Fruit fly (Drosophila melanogaster) whole organism, embryonic: Measurements from ENCODE around the gene Pdhb.

Experiments
- Blimp-1 ChIP-seq: fragments of 200-800 bp; sonication (Bioruptor generic); optimal IDR thresholded peaks from 3 replicates; lab custom pipeline; 2018; ENCODE audit warnings: missing biosample characterization, missing genetic modification characterization, mild to moderate bottlenecking, moderate library complexity, missing genetic modification reagents
- CG10274 ChIP-seq: fragments of 200-800 bp; sonication (Bioruptor generic); optimal IDR thresholded peaks from 3 replicates; lab custom pipeline; 2017; ENCODE audit warnings: missing biosample characterization, mild to moderate bottlenecking, missing genetic modification characterization
- CG11696 ChIP-seq: fragments of 200-800 bp; sonication (Bioruptor generic); IDR thresholded peaks from 2 replicates; pipeline ENCODE4 v1.3.6; 2022; ENCODE audit warnings: missing biosample characterization, missing genetic modification characterization
- CG12155 ChIP-seq: fragments of 200-800 bp; sonication (Bioruptor generic); optimal IDR thresholded peaks from 3 replicates; lab custom pipeline; 2016; ENCODE audit warnings: missing biosample characterization, missing genetic modification characterization
- CG12769 ChIP-seq: fragments of 200-800 bp; sonication (Bioruptor generic); optimal IDR thresholded peaks from 2 replicates; lab custom pipeline; 2019; ENCODE audit warnings: missing biosample characterization, mild to moderate bottlenecking, missing genetic modification characterization, moderate library complexity
- CG13424 ChIP-seq: fragments of 200-800 bp; sonication (Bioruptor generic); optimal IDR thresholded peaks from 2 replicates; lab custom pipeline; 2019; ENCODE audit warnings: missing biosample characterization, mild to moderate bottlenecking, missing genetic modification characterization, moderate library complexity
- CG15269 ChIP-seq: fragments of 200-800 bp; sonication (Bioruptor generic); optimal IDR thresholded peaks from 2 replicates; lab custom pipeline; 2018; ENCODE audit warnings: missing biosample characterization, mild to moderate bottlenecking, missing genetic modification characterization, moderate library complexity
- CG15479 ChIP-seq: fragments of 200-800 bp; sonication (Bioruptor generic); optimal IDR thresholded peaks from 3 replicates; lab custom pipeline; 2019; ENCODE audit warnings: missing biosample characterization, mild to moderate bottlenecking, missing genetic modification characterization, moderate library complexity
- CG18599 ChIP-seq: fragments of 200-800 bp; sonication (Bioruptor generic); optimal IDR thresholded peaks from 3 replicates; lab custom pipeline; 2017; ENCODE audit warnings: missing biosample characterization, missing genetic modification characterization, mild to moderate bottlenecking, moderate library complexity, missing genetic modification reagents
- CG30403 ChIP-seq: fragments of 200-800 bp; sonication (Bioruptor generic); optimal IDR thresholded peaks from 3 replicates; lab custom pipeline; 2016; ENCODE audit warnings: missing biosample characterization, missing genetic modification characterization
- CG30431 ChIP-seq: fragments of 200-800 bp; sonication (Bioruptor generic); optimal IDR thresholded peaks from 2 replicates; lab custom pipeline; 2017; ENCODE audit warnings: missing biosample characterization, missing genetic modification characterization
- CG3995 ChIP-seq: fragments of 200-800 bp; sonication (Bioruptor generic); optimal IDR thresholded peaks from 3 replicates; lab custom pipeline; 2016; ENCODE audit warnings: missing biosample characterization, missing genetic modification characterization
- CG5245 ChIP-seq: fragments of 200-800 bp; sonication (Bioruptor generic); optimal IDR thresholded peaks from 3 replicates; lab custom pipeline; 2016; ENCODE audit warnings: missing biosample characterization, missing genetic modification characterization
- CG8478 ChIP-seq: fragments of >200 bp; optimal IDR thresholded peaks from 2 replicates; lab custom pipeline; 2018
- CG8924 ChIP-seq: fragments of 200-800 bp; optimal IDR thresholded peaks from 3 replicates; lab custom pipeline; 2019; ENCODE audit warnings: missing biosample characterization, mild to moderate bottlenecking, missing genetic modification characterization, moderate library complexity
- CG9817 ChIP-seq: fragments of 200-800 bp; sonication (Bioruptor generic); optimal IDR thresholded peaks from 2 replicates; lab custom pipeline; 2018; ENCODE audit warnings: missing biosample characterization, mild to moderate bottlenecking, missing genetic modification characterization, moderate library complexity
- D19A ChIP-seq: fragments of 200-800 bp; optimal IDR thresholded peaks from 3 replicates; lab custom pipeline; 2019; ENCODE audit warnings: missing biosample characterization, mild to moderate bottlenecking, missing genetic modification characterization, moderate library complexity
- Dad ChIP-seq: fragments of 200-800 bp; sonication (Bioruptor generic); optimal IDR thresholded peaks from 3 replicates; lab custom pipeline; 2016; ENCODE audit warnings: missing biosample characterization, missing genetic modification characterization
- Deaf1 ChIP-seq: fragments of 200-800 bp; optimal IDR thresholded peaks from 3 replicates; lab custom pipeline; 2019; ENCODE audit warnings: missing biosample characterization, mild to moderate bottlenecking, missing genetic modification characterization, moderate library complexity
- Doc2 ChIP-seq: fragments of 200-800 bp; sonication (Bioruptor generic); IDR thresholded peaks from 2 replicates; pipeline ENCODE4 v1.3.6; 2022; ENCODE audit warnings: missing biosample characterization, missing genetic modification characterization
- Hr51 ChIP-seq, 2 experiments: fragments of 200-800 bp; sonication (Bioruptor generic); optimal IDR thresholded peaks; 2 replicates in 1 of 2; 3 replicates in 1 of 2; lab custom pipeline; 2016 to 2018; ENCODE audit warnings: missing biosample characterization in 2 of 2, missing genetic modification characterization in 2 of 2, mild to moderate bottlenecking in 1 of 2, moderate library complexity in 1 of 2
- Hr78 ChIP-seq, 2 experiments: fragments of 200-800 bp in 1 of 2; fragments of >200 bp in 1 of 2; sonication (Bioruptor generic) in 1 of 2; optimal IDR thresholded peaks; 2 replicates each; lab custom pipeline; 2017 to 2019; ENCODE audit warnings: missing biosample characterization in 2 of 2, missing genetic modification characterization in 2 of 2, mild to moderate bottlenecking in 1 of 2, moderate library complexity in 1 of 2
- Med ChIP-seq: fragments of 200-800 bp; sonication (Bioruptor generic); peaks from one replicate; lab custom pipeline; 2016; ENCODE audit warnings: missing biosample characterization, missing genetic modification characterization, mild to moderate bottlenecking, inconsistent platforms, moderate library complexity
- NfI ChIP-seq: fragments of 200-800 bp; sonication (Bioruptor generic); optimal IDR thresholded peaks from 3 replicates; lab custom pipeline; 2018; ENCODE audit warnings: missing biosample characterization, mild to moderate bottlenecking, missing genetic modification characterization, moderate library complexity
- Scr ChIP-seq: fragments of 200-800 bp; sonication (Bioruptor generic); IDR thresholded peaks from 2 replicates; pipeline ENCODE4 v1.3.6; 2022; ENCODE audit warnings: missing biosample characterization, missing genetic modification characterization; ENCODE audit not compliant: partially characterized antibody
- Trl ChIP-seq, 3 experiments: fragments of >200 bp in 2 of 3; fragments of 200-800 bp in 1 of 3; sonication (Bioruptor generic) in 1 of 3; optimal IDR thresholded peaks; 2 replicates in 1 of 3; 3 replicates in 2 of 3; lab custom pipeline; 2016 to 2017; ENCODE audit warnings: missing biosample characterization in 1 of 3, missing genetic modification characterization in 1 of 3
- YL-1 ChIP-seq: fragments of 200-800 bp; sonication (Bioruptor generic); optimal IDR thresholded peaks from 3 replicates; lab custom pipeline; 2017; ENCODE audit warnings: missing biosample characterization, mild to moderate bottlenecking, missing genetic modification characterization
- ap ChIP-seq: fragments of 200-800 bp; sonication (Bioruptor generic); IDR thresholded peaks from 2 replicates; pipeline ENCODE4 v1.3.6; 2022; ENCODE audit warnings: missing biosample characterization, missing genetic modification characterization
- bigmax ChIP-seq: fragments of 200-800 bp; sonication (Bioruptor generic); optimal IDR thresholded peaks from 2 replicates; lab custom pipeline; 2018; ENCODE audit warnings: missing biosample characterization, mild to moderate bottlenecking, missing genetic modification characterization
- disco-r ChIP-seq: fragments of 200-800 bp; sonication (Bioruptor generic); optimal IDR thresholded peaks from 2 replicates; lab custom pipeline; 2016; ENCODE audit warnings: missing biosample characterization, missing genetic modification characterization
- ewg ChIP-seq: fragments of 200-800 bp; sonication (Bioruptor generic); optimal IDR thresholded peaks from 3 replicates; lab custom pipeline; 2017; ENCODE audit warnings: mild to moderate bottlenecking, missing biosample characterization, missing genetic modification reagents, missing genetic modification characterization
- gcm2 ChIP-seq: fragments of 200-800 bp; sonication (Bioruptor generic); optimal IDR thresholded peaks from 2 replicates; lab custom pipeline; 2016; ENCODE audit warnings: missing biosample characterization, missing genetic modification characterization
- grau ChIP-seq: fragments of 200-800 bp; optimal IDR thresholded peaks from 3 replicates; lab custom pipeline; 2019; ENCODE audit warnings: missing biosample characterization, mild to moderate bottlenecking, missing genetic modification characterization, moderate library complexity
- gro ChIP-seq: fragments of 200-800 bp; sonication (Bioruptor generic); optimal IDR thresholded peaks from 2 replicates; lab custom pipeline; 2016; ENCODE audit warnings: missing biosample characterization, missing genetic modification characterization
- klu ChIP-seq: fragments of 200-800 bp; sonication (Bioruptor generic); IDR thresholded peaks from 2 replicates; pipeline ENCODE4 v1.3.6; 2022; ENCODE audit warnings: missing biosample characterization, missing genetic modification characterization
- lola ChIP-seq, 3 experiments: fragments of >200 bp in 2 of 3; fragments of 200-800 bp in 1 of 3; sonication (Bioruptor generic) in 1 of 3; optimal IDR thresholded peaks; 2 replicates each; lab custom pipeline; 2017 to 2019; ENCODE audit warnings: missing biosample characterization in 3 of 3, missing genetic modification characterization in 3 of 3, mild to moderate bottlenecking in 1 of 3, moderate library complexity in 1 of 3
- nerfin-1 ChIP-seq: fragments of 200-800 bp; sonication (Bioruptor generic); optimal IDR thresholded peaks from 3 replicates; lab custom pipeline; 2019; ENCODE audit warnings: missing biosample characterization, mild to moderate bottlenecking, missing genetic modification characterization, moderate library complexity
- nom ChIP-seq: fragments of 200-800 bp; sonication (Bioruptor generic); optimal IDR thresholded peaks from 2 replicates; lab custom pipeline; 2017; ENCODE audit warnings: missing biosample characterization, missing genetic modification characterization, mild to moderate bottlenecking, moderate library complexity, missing genetic modification reagents
- odd ChIP-seq: fragments of 200-800 bp; sonication (Bioruptor generic); optimal IDR thresholded peaks from 2 replicates; lab custom pipeline; 2017; ENCODE audit warnings: missing biosample characterization, mild to moderate bottlenecking, missing genetic modification characterization
- pan ChIP-seq, 4 experiments: fragments of >200 bp in 3 of 4; fragments of 200-800 bp in 1 of 4; sonication (Bioruptor generic) in 1 of 4; optimal IDR thresholded peaks in 3 of 4; IDR thresholded peaks in 1 of 4; 2 replicates each; pipeline versions ENCODE4 v1.3.6 to Lab custom; 2017 to 2022; ENCODE audit warnings: missing biosample characterization in 2 of 4, missing genetic modification characterization in 2 of 4, mixed read lengths in 1 of 4
- pfk ChIP-seq: fragments of 200-800 bp; sonication (Bioruptor generic); optimal IDR thresholded peaks from 2 replicates; lab custom pipeline; 2018; ENCODE audit warnings: missing biosample characterization, mild to moderate bottlenecking, missing genetic modification characterization, moderate library complexity
- phol ChIP-seq: fragments of 200-800 bp; sonication (Bioruptor generic); optimal IDR thresholded peaks from 3 replicates; lab custom pipeline; 2018; ENCODE audit warnings: missing biosample characterization, mild to moderate bottlenecking, missing genetic modification characterization, moderate library complexity
- sqz ChIP-seq: fragments of 200-800 bp; sonication (Bioruptor generic); optimal IDR thresholded peaks from 3 replicates; lab custom pipeline; 2018; ENCODE audit warnings: missing biosample characterization, mild to moderate bottlenecking, missing genetic modification characterization
- tll ChIP-seq, 2 experiments: fragments of 200-800 bp in 1 of 2; fragments of >200 bp in 1 of 2; sonication (Bioruptor generic) in 1 of 2; optimal IDR thresholded peaks; 2 replicates each; lab custom pipeline; 2017 to 2019; ENCODE audit warnings: missing biosample characterization in 2 of 2, missing genetic modification characterization in 2 of 2, mild to moderate bottlenecking in 1 of 2, moderate library complexity in 1 of 2
- twi ChIP-seq: fragments of 200-800 bp; optimal IDR thresholded peaks from 2 replicates; lab custom pipeline; 2019; ENCODE audit warnings: missing biosample characterization, mild to moderate bottlenecking, missing genetic modification characterization, moderate library complexity
- yki ChIP-seq: fragments of >200 bp; optimal IDR thresholded peaks from 3 replicates; lab custom pipeline; 2018
- zf30C ChIP-seq: fragments of 200-800 bp; sonication (Bioruptor generic); optimal IDR thresholded peaks from 3 replicates; lab custom pipeline; 2018; ENCODE audit warnings: missing biosample characterization, mild to moderate bottlenecking, missing genetic modification characterization

Gene Pdhb

dm6 chr3R:29063921-29064460 is 48.9 kb upstream of the Pdhb start (continued):
- no peak for TF ChIP-seq Dad (GFP tag; lab: Kevin White, UChicago)
- peak; percentile 29 for TF ChIP-seq gro (GFP tag; lab: Kevin White, UChicago)
- peak; percentile 91 for TF ChIP-seq CG8478 (lab: Kevin White, UChicago)
- peak; percentile 10 for TF ChIP-seq sqz
- TF ChIP-seq tll (GFP tag; optimal IDR thresholded peaks at IDR 0.05; lab: Kevin White, UChicago) = peak in 1 of 2 experiments; percentile 32
- TF ChIP-seq bigmax = peak; percentile 45
- peak; percentile 4 for TF ChIP-seq Blimp-1 (GFP tag; lab: Kevin White, UChicago)
- TF ChIP-seq CG11696 = no peak
- no peak for TF ChIP-seq ap (GFP tag; lab: Robert Waterston, UW)

DNA sequence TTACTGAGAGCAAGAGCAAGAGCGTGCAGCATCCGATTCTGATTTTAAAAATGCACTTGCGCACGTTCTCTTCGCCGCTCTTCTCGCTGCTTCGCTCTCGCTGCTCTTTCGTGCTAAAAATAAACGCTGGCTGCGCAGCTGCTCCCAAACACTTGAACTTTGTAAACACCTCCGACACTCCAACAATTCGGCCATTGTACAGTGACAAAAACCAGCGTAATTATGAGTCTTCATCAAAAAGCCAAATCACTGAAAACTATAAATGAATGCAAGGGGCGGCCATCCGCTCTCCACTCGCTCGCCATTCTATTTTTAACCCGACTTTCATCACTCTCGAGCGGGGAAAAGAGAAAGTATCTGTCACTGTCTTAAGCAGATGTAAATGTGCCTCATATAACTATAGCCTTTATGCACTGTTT is 48.2 kb upstream of the Pdhb start:
- TF ChIP-seq Doc2 (no peak), pan (optimal IDR thresholded peaks at IDR 0.05; lab: Kevin White, UChicago) (no peak), pan (GFP tag; optimal IDR thresholded peaks at IDR 0.05 in 1 of 2, IDR thresholded peaks at IDR 0.05 in 1 of 2) (no peak), CG12769 (peak; percentile 72), CG5245 (GFP tag; lab: Kevin White, UChicago) (peak; percentile 2), Blimp-1 (GFP tag; lab: Kevin White, UChicago) (peak; percentile 78), Deaf1 (tag; lab: Kevin White, UChicago) (peak; percentile 29), grau (tag; lab: Kevin White, UChicago) (peak; percentile 8), CG9817 (tag; lab: Kevin White, UChicago) (no peak), yki (lab: Kevin White, UChicago) (peak; percentile 29), D19A (peak; percentile 7), NfI (GFP tag; lab: Kevin White, UChicago) (peak; percentile 3), Med (GFP tag; lab: Kevin White, UChicago) (peak; percentile 60), CG3995 (no peak), CG13424 (peak; percentile 4), nerfin-1 (peak; percentile 4), CG15269 (tag; lab: Kevin White, UChicago) (peak; percentile 5), gcm2 (GFP tag; lab: Kevin White, UChicago) (no peak), disco-r (GFP tag; lab: Kevin White, UChicago) (no peak), zf30C (GFP tag; lab: Kevin White, UChicago) (peak; percentile 75), pfk (no peak), odd (peak; percentile 4), CG8924 (tag; lab: Kevin White, UChicago) (peak; percentile 7), Hr78 (GFP tag; optimal IDR thresholded peaks at IDR 0.05; lab: Kevin White, UChicago) (peak in 1 of 2 experiments; percentile 78), YL-1 (no peak), lola (GFP tag; optimal IDR thresholded peaks at IDR 0.05; lab: Kevin White, UChicago) (no peak), CG10274 (GFP tag; lab: Kevin White, UChicago) (no peak), klu (GFP tag; lab: Robert Waterston, UW) (no peak), Scr (GFP tag; lab: Robert Waterston, UW) (no peak), CG18599 (GFP tag; lab: Kevin White, UChicago) (peak; percentile 36), Trl (optimal IDR thresholded peaks at IDR 0.05; lab: Kevin White, UChicago) (peak; percentile 83 to 90), Trl (GFP tag; optimal IDR thresholded peaks at IDR 0.05; lab: Kevin White, UChicago) (no peak), ewg (GFP tag; lab: Kevin White, UChicago) (peak; percentile 87), CG12155 (peak; percentile 74), phol (peak; percentile 10), nom (GFP tag; lab: Kevin White, UChicago) (peak; percentile 42), CG15479 (GFP tag; lab: Kevin White, UChicago) (peak; percentile 12), CG30431 (GFP tag; lab: Kevin White, UChicago) (no peak), Hr51 (GFP tag; optimal IDR thresholded peaks at IDR 0.05; lab: Kevin White, UChicago) (peak in 1 of 2 experiments; percentile 24), twi (tag; lab: Kevin White, UChicago) (peak; percentile 4), CG30403 (GFP tag; lab: Kevin White, UChicago) (no peak)
